Fruit fly (Drosophila melanogaster): ENCODE data around the gene Taf4.

Gene Taf4

dm6 chr3L:16147819-16148236 is 34.8 kb downstream of the Taf4 start (continued):
- TF ChIP-seq CG1602 (GFP tag; optimal IDR thresholded peaks at IDR 0.05) (peak; percentile 1), CG10267 (tag; optimal IDR thresholded peaks at IDR 0.05) (no peak), CG17186 (GFP tag; optimal IDR thresholded peaks at IDR 0.05) (no peak), mirr (GFP tag; optimal IDR thresholded peaks at IDR 0.05) (no peak), mam (GFP tag; optimal IDR thresholded peaks at IDR 0.05) (peak; percentile 16), kay (GFP tag; optimal IDR thresholded peaks at IDR 0.05) (peak; percentile 60), lov (optimal IDR thresholded peaks at IDR 0.05) (no peak), lov (GFP tag; IDR thresholded peaks at IDR 0.05) (no peak), ftz-f1 (GFP tag; optimal IDR thresholded peaks at IDR 0.05) (no peak), CG9215 (GFP tag; IDR thresholded peaks at IDR 0.05) (peak; percentile 8; the same call in 1 of the 2 replicates), CG4424 (GFP tag; optimal IDR thresholded peaks at IDR 0.05) (no peak), Hr3 (GFP tag; optimal IDR thresholded peaks at IDR 0.05) (no peak), h (optimal IDR thresholded peaks at IDR 0.05) (no peak), pros (GFP tag; optimal IDR thresholded peaks at IDR 0.05) (no peak), CG13424 (tag; optimal IDR thresholded peaks at IDR 0.05) (peak; percentile 46), GATAe (GFP tag; conservative IDR thresholded peaks at IDR 0.05) (no peak), CG18599 (GFP tag; optimal IDR thresholded peaks at IDR 0.05) (peak; percentile 68), PHDP (tag; optimal IDR thresholded peaks at IDR 0.05) (peak; percentile 4), Ptx1 (GFP tag; IDR thresholded peaks at IDR 0.05) (no peak), CG34224 (GFP tag; IDR thresholded peaks at IDR 0.05; ENCODE audit: partially characterized antibody) (no peak), CG31441 (GFP tag; IDR thresholded peaks at IDR 0.05) (no peak), Awh (GFP tag; IDR thresholded peaks at IDR 0.05) (no peak), sisA (GFP tag; IDR thresholded peaks at IDR 0.05) (no peak), CG11504 (tag; optimal IDR thresholded peaks at IDR 0.05) (peak; percentile 63), ham (GFP tag; IDR thresholded peaks at IDR 0.05) (no peak), ems (GFP tag; optimal IDR thresholded peaks at IDR 0.05) (no peak), nmo (GFP tag; optimal IDR thresholded peaks at IDR 0.05) (peak; percentile 12), so (GFP tag; IDR thresholded peaks at IDR 0.05) (no peak), tll (GFP tag; optimal IDR thresholded peaks at IDR 0.05) (no peak), Atf-2 (GFP tag; optimal IDR thresholded peaks at IDR 0.05) (no peak), CG10209 (GFP tag; optimal IDR thresholded peaks at IDR 0.05) (peak; percentile 35), CG14014 (GFP tag; IDR thresholded peaks at IDR 0.05) (no peak), pnt (GFP tag; optimal IDR thresholded peaks at IDR 0.05) (peak; percentile 8), pho (GFP tag; optimal IDR thresholded peaks at IDR 0.05) (peak; percentile 45), tx (GFP tag; optimal IDR thresholded peaks at IDR 0.05) (no peak), CG15514 (GFP tag; optimal IDR thresholded peaks at IDR 0.05) (peak; percentile 17), Sox100B (GFP tag; optimal IDR thresholded peaks at IDR 0.05) (peak; percentile 40), Meics (GFP tag; optimal IDR thresholded peaks at IDR 0.05) (peak; percentile 70), CG5953 (GFP tag; IDR thresholded peaks at IDR 0.05) (no peak), CG12744 (GFP tag; optimal IDR thresholded peaks at IDR 0.05) (no peak), CG8924 (tag; optimal IDR thresholded peaks at IDR 0.05) (peak; percentile 27), toy (GFP tag; IDR thresholded peaks at IDR 0.05) (no peak), phol (tag; optimal IDR thresholded peaks at IDR 0.05) (peak; percentile 38), Mad (GFP tag; optimal IDR thresholded peaks at IDR 0.05) (no peak), row (GFP tag; IDR thresholded peaks at IDR 0.05) (peak; percentile 40), en (GFP tag; optimal IDR thresholded peaks at IDR 0.05) (no peak), Ets65A (GFP tag) (peak; percentile 90), NC2β (GFP tag; optimal IDR thresholded peaks at IDR 0.05) (no peak), CG9727 (GFP tag; optimal IDR thresholded peaks at IDR 0.05) (peak; percentile 28), Nf-YA (GFP tag; IDR thresholded peaks at IDR 0.05) (no peak), repo (GFP tag; optimal IDR thresholded peaks at IDR 0.05) (no peak), ranshi (GFP tag; IDR thresholded peaks at IDR 0.05) (no peak), lab (GFP tag; optimal IDR thresholded peaks at IDR 0.05) (peak; percentile 53)

Measured in whole organism, embryonic.